Fruit fly (Drosophila melanogaster) whole organism, embryonic: ENCODE measurements around the gene melt.

Source experiments
- Antp ChIP-seq: fragments of 200-800 bp; sonication (Bioruptor generic); optimal IDR thresholded peaks from 3 replicates; lab custom pipeline; 2016; ENCODE audit warnings: missing biosample characterization, missing genetic modification characterization
- Atf3 ChIP-seq: fragments of 200-800 bp; sonication (Bioruptor generic); optimal IDR thresholded peaks from 3 replicates; lab custom pipeline; 2016; ENCODE audit warnings: missing biosample characterization, missing genetic modification characterization
- B-H2 ChIP-seq: fragments of 200-800 bp; sonication (Bioruptor generic); optimal IDR thresholded peaks from 2 replicates; lab custom pipeline; 2018; ENCODE audit warnings: missing biosample characterization, mild to moderate bottlenecking, missing genetic modification characterization
- BEAF-32 ChIP-seq: fragments of 200-800 bp; sonication (Bioruptor generic); optimal IDR thresholded peaks from 3 replicates; lab custom pipeline; 2017; ENCODE audit warnings: missing biosample characterization, missing genetic modification characterization, mild to moderate bottlenecking, moderate library complexity, missing genetic modification reagents
- CG10147 ChIP-seq: fragments of 200-800 bp; sonication (Bioruptor generic); optimal IDR thresholded peaks from 2 replicates; lab custom pipeline; 2019; ENCODE audit warnings: missing biosample characterization, mild to moderate bottlenecking, missing genetic modification characterization, moderate library complexity
- CG12104 ChIP-seq: fragments of 200-800 bp; sonication (Bioruptor generic); optimal IDR thresholded peaks from 3 replicates; lab custom pipeline; 2016; ENCODE audit warnings: missing biosample characterization, missing genetic modification characterization
- CG15269 ChIP-seq: fragments of 200-800 bp; sonication (Bioruptor generic); optimal IDR thresholded peaks from 2 replicates; lab custom pipeline; 2018; ENCODE audit warnings: missing biosample characterization, mild to moderate bottlenecking, missing genetic modification characterization, moderate library complexity
- CG17568 ChIP-seq: fragments of 200-800 bp; sonication (Bioruptor generic); optimal IDR thresholded peaks from 2 replicates; lab custom pipeline; 2018; ENCODE audit warnings: missing biosample characterization, mild to moderate bottlenecking, missing genetic modification characterization, moderate library complexity
- CG31224 ChIP-seq: fragments of 200-800 bp; sonication (Bioruptor generic); IDR thresholded peaks from 2 replicates; pipeline ENCODE4 v1.3.6; 2022; ENCODE audit warnings: missing biosample characterization, missing genetic modification characterization
- CG3838 ChIP-seq: fragments of 200-800 bp; sonication (Bioruptor generic); optimal IDR thresholded peaks from 3 replicates; lab custom pipeline; 2016; ENCODE audit warnings: missing biosample characterization, missing genetic modification characterization
- CG3995 ChIP-seq: fragments of 200-800 bp; sonication (Bioruptor generic); optimal IDR thresholded peaks from 3 replicates; lab custom pipeline; 2016; ENCODE audit warnings: missing biosample characterization, missing genetic modification characterization
- CG42726 ChIP-seq: fragments of 200-800 bp; sonication (Bioruptor generic); IDR thresholded peaks from 2 replicates; pipeline ENCODE4 v1.3.6; 2022; ENCODE audit warnings: missing biosample characterization, missing genetic modification characterization; ENCODE audit not compliant: partially characterized antibody
- CG6791 ChIP-seq: fragments of 200-800 bp; sonication (Bioruptor generic); IDR thresholded peaks from 3 replicates; pipeline ENCODE4 v1.3.6; 2022; ENCODE audit warnings: missing biosample characterization, missing genetic modification characterization; ENCODE audit not compliant: partially characterized antibody
- CG7786 ChIP-seq: fragments of 200-800 bp; sonication (Bioruptor generic); optimal IDR thresholded peaks from 2 replicates; lab custom pipeline; 2016; ENCODE audit warnings: missing biosample characterization, missing genetic modification characterization
- CG7839 ChIP-seq: fragments of 200-800 bp; sonication (Bioruptor generic); optimal IDR thresholded peaks from 3 replicates; lab custom pipeline; 2018; ENCODE audit warnings: missing biosample characterization, mild to moderate bottlenecking, missing genetic modification characterization, moderate library complexity
- CG8478 ChIP-seq: fragments of >200 bp; optimal IDR thresholded peaks from 2 replicates; lab custom pipeline; 2018
- CG8944 ChIP-seq: fragments of 200-800 bp; sonication (Bioruptor generic); optimal IDR thresholded peaks from 3 replicates; lab custom pipeline; 2016; ENCODE audit warnings: missing biosample characterization, missing genetic modification characterization
- CHES-1-like ChIP-seq: fragments of 200-800 bp; sonication (Bioruptor generic); optimal IDR thresholded peaks from 2 replicates; lab custom pipeline; 2016; ENCODE audit warnings: missing biosample characterization, missing genetic modification characterization
- Doc2 ChIP-seq: fragments of 200-800 bp; sonication (Bioruptor generic); IDR thresholded peaks from 2 replicates; pipeline ENCODE4 v1.3.6; 2022; ENCODE audit warnings: missing biosample characterization, missing genetic modification characterization
- ERR ChIP-seq: fragments of 200-800 bp; sonication (Bioruptor generic); optimal IDR thresholded peaks from 2 replicates; lab custom pipeline; 2016; ENCODE audit warnings: missing biosample characterization, missing genetic modification characterization
- Fer3 ChIP-seq: fragments of 200-800 bp; sonication (Bioruptor generic); optimal IDR thresholded peaks from 2 replicates; lab custom pipeline; 2018; ENCODE audit warnings: missing biosample characterization, mild to moderate bottlenecking, missing genetic modification characterization, moderate library complexity
- H2.0 ChIP-seq: fragments of 200-800 bp; sonication (Bioruptor generic); IDR thresholded peaks from 2 replicates; pipeline ENCODE4 v1.3.6; 2022; ENCODE audit warnings: missing biosample characterization, missing genetic modification characterization
- Hand ChIP-seq: fragments of 200-800 bp; sonication (Bioruptor generic); optimal IDR thresholded peaks from 2 replicates; lab custom pipeline; 2017; ENCODE audit warnings: mild to moderate bottlenecking, missing biosample characterization, missing genetic modification reagents, missing genetic modification characterization
- Med ChIP-seq: fragments of 200-800 bp; sonication (Bioruptor generic); peaks from one replicate; lab custom pipeline; 2016; ENCODE audit warnings: missing biosample characterization, missing genetic modification characterization, mild to moderate bottlenecking, inconsistent platforms, moderate library complexity
- Mes4 ChIP-seq: fragments of 200-800 bp; sonication (Bioruptor generic); optimal IDR thresholded peaks from 2 replicates; lab custom pipeline; 2016; ENCODE audit warnings: missing biosample characterization, missing genetic modification characterization
- Rfx ChIP-seq: fragments of 200-800 bp; sonication (Bioruptor generic); IDR thresholded peaks from 2 replicates; pipeline ENCODE4 v1.3.6; 2022; ENCODE audit warnings: missing biosample characterization, missing genetic modification characterization
- Sry-β ChIP-seq: fragments of 200-800 bp; sonication (Bioruptor generic); optimal IDR thresholded peaks from 2 replicates; lab custom pipeline; 2018; ENCODE audit warnings: missing biosample characterization, mild to moderate bottlenecking, missing genetic modification characterization, moderate library complexity
- Trl ChIP-seq, 3 experiments: fragments of >200 bp in 2 of 3; fragments of 200-800 bp in 1 of 3; sonication (Bioruptor generic) in 1 of 3; optimal IDR thresholded peaks; 2 replicates in 1 of 3; 3 replicates in 2 of 3; lab custom pipeline; 2016 to 2017; ENCODE audit warnings: missing biosample characterization in 1 of 3, missing genetic modification characterization in 1 of 3
- Vsx1 ChIP-seq: fragments of 200-800 bp; sonication (Bioruptor generic); optimal IDR thresholded peaks from 2 replicates; lab custom pipeline; 2017; ENCODE audit warnings: missing biosample characterization, mild to moderate bottlenecking, missing genetic modification characterization, missing genetic modification reagents
- ac ChIP-seq: fragments of 200-800 bp; sonication (Bioruptor generic); optimal IDR thresholded peaks from 3 replicates; lab custom pipeline; 2017; ENCODE audit warnings: missing biosample characterization, mild to moderate bottlenecking, missing genetic modification characterization
- ap ChIP-seq: fragments of 200-800 bp; sonication (Bioruptor generic); IDR thresholded peaks from 2 replicates; pipeline ENCODE4 v1.3.6; 2022; ENCODE audit warnings: missing biosample characterization, missing genetic modification characterization
- bab2 ChIP-seq: fragments of 200-800 bp; sonication (Bioruptor generic); optimal IDR thresholded peaks from 2 replicates; lab custom pipeline; 2016; ENCODE audit warnings: missing biosample characterization, missing genetic modification characterization
- ci ChIP-seq: fragments of 200-800 bp; sonication (Bioruptor generic); IDR thresholded peaks from 3 replicates; pipeline ENCODE4 v1.3.6; 2022; ENCODE audit warnings: missing biosample characterization, missing genetic modification characterization
- dmrt99B ChIP-seq: fragments of 200-800 bp; sonication (Bioruptor generic); optimal IDR thresholded peaks from 2 replicates; lab custom pipeline; 2018; ENCODE audit warnings: missing biosample characterization, mild to moderate bottlenecking, missing genetic modification characterization, moderate library complexity
- en ChIP-seq: fragments of 200-800 bp; sonication (Bioruptor generic); optimal IDR thresholded peaks from 2 replicates; lab custom pipeline; 2016; ENCODE audit warnings: missing biosample characterization, missing genetic modification characterization
- gfzf ChIP-seq: fragments of 200-800 bp; sonication (Bioruptor generic); optimal IDR thresholded peaks from 2 replicates; lab custom pipeline; 2016; ENCODE audit warnings: missing biosample characterization, mild to moderate bottlenecking, missing genetic modification characterization, moderate library complexity
- grn ChIP-seq: fragments of 200-800 bp; sonication (Bioruptor generic); optimal IDR thresholded peaks from 3 replicates; lab custom pipeline; 2017; ENCODE audit warnings: missing biosample characterization, missing genetic modification characterization
- insv ChIP-seq, 2 experiments: fragments of 200-800 bp; sonication (Bioruptor generic); optimal IDR thresholded peaks; 3 replicates each; lab custom pipeline; 2016 to 2018; ENCODE audit warnings: missing biosample characterization in 2 of 2, missing genetic modification characterization in 2 of 2
- lab ChIP-seq: fragments of 200-800 bp; sonication (Bioruptor generic); optimal IDR thresholded peaks from 3 replicates; lab custom pipeline; 2017; ENCODE audit warnings: missing biosample characterization, missing genetic modification characterization, mild to moderate bottlenecking, moderate library complexity, missing genetic modification reagents
- lbe ChIP-seq: fragments of 200-800 bp; sonication (Bioruptor generic); optimal IDR thresholded peaks from 2 replicates; lab custom pipeline; 2016; ENCODE audit warnings: missing biosample characterization, mild to moderate bottlenecking, missing genetic modification characterization
- nerfin-1 ChIP-seq: fragments of 200-800 bp; sonication (Bioruptor generic); optimal IDR thresholded peaks from 3 replicates; lab custom pipeline; 2019; ENCODE audit warnings: missing biosample characterization, mild to moderate bottlenecking, missing genetic modification characterization, moderate library complexity
- nerfin-2 ChIP-seq: fragments of 200-800 bp; sonication (Bioruptor generic); IDR thresholded peaks from 2 replicates; pipeline ENCODE4 v1.3.6; 2022; ENCODE audit warnings: missing biosample characterization, missing genetic modification characterization; ENCODE audit not compliant: partially characterized antibody
- pan ChIP-seq, 4 experiments: fragments of >200 bp in 3 of 4; fragments of 200-800 bp in 1 of 4; sonication (Bioruptor generic) in 1 of 4; optimal IDR thresholded peaks in 3 of 4; IDR thresholded peaks in 1 of 4; 2 replicates each; pipeline versions ENCODE4 v1.3.6 to Lab custom; 2017 to 2022; ENCODE audit warnings: missing biosample characterization in 2 of 4, missing genetic modification characterization in 2 of 4, mixed read lengths in 1 of 4
- peb ChIP-seq: fragments of 200-800 bp; sonication (Bioruptor generic); IDR thresholded peaks from 2 replicates; pipeline ENCODE4 v1.3.6; 2022; ENCODE audit warnings: missing biosample characterization, missing genetic modification characterization
- ro ChIP-seq: fragments of 200-800 bp; sonication (Bioruptor generic); IDR thresholded peaks from 2 replicates; pipeline ENCODE4 v1.3.6; 2022; ENCODE audit warnings: missing biosample characterization, missing genetic modification characterization
- stwl ChIP-seq: fragments of 200-800 bp; sonication (Bioruptor generic); optimal IDR thresholded peaks from 3 replicates; lab custom pipeline; 2018; ENCODE audit warnings: missing biosample characterization, mild to moderate bottlenecking, missing genetic modification characterization, moderate library complexity
- sug ChIP-seq: fragments of 200-800 bp; optimal IDR thresholded peaks from 2 replicates; lab custom pipeline; 2019; ENCODE audit warnings: missing biosample characterization, mild to moderate bottlenecking, missing genetic modification characterization, moderate library complexity
- unpg ChIP-seq: fragments of 200-800 bp; sonication (Bioruptor generic); optimal IDR thresholded peaks from 3 replicates; lab custom pipeline; 2018; ENCODE audit warnings: missing biosample characterization, mild to moderate bottlenecking, missing genetic modification characterization, moderate library complexity
- zen2 ChIP-seq: fragments of 200-800 bp; sonication (Bioruptor generic); IDR thresholded peaks from 3 replicates; pipeline ENCODE4 v1.3.6; 2022; ENCODE audit warnings: missing biosample characterization, missing genetic modification characterization; ENCODE audit not compliant: partially characterized antibody
- zf30C ChIP-seq: fragments of 200-800 bp; sonication (Bioruptor generic); optimal IDR thresholded peaks from 3 replicates; lab custom pipeline; 2018; ENCODE audit warnings: missing biosample characterization, mild to moderate bottlenecking, missing genetic modification characterization

The melt gene

DNA sequence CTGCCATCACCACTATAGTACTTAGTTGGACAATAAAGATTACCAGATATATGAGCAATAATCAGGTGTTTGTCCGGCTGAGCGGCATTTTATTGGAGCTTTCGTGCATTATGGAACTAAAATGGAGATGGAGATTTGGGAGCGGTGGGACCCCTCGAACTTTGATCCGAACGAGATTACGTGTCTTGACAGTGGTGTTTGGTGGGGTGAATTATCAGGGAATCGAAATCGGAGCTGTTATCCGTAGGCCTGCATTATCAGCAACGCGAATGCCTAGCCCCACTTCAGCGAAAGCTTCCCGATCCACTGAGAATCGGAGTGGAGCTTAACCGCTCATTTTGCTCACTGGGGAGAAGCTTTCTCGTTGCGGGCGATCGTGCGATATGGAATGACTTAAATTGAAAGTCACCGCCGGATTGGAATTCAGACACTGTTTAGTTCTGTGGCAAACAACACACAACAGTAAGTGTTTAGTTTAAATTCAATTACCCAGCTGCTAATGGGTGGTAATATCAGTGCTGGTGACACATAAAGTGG, 2.8 kb upstream of the melt start, which contains the start of gene Acbp2 (continued):
- TF ChIP-seq Hand (GFP tag; lab: Kevin White, UChicago): no peak
- TF ChIP-seq pan (optimal IDR thresholded peaks at IDR 0.05; lab: Kevin White, UChicago): no peak
- TF ChIP-seq pan (GFP tag; optimal IDR thresholded peaks at IDR 0.05 in 1 of 2, IDR thresholded peaks at IDR 0.05 in 1 of 2): no peak
- no peak for TF ChIP-seq dmrt99B (tag; lab: Kevin White, UChicago)
- TF ChIP-seq CG3838 (GFP tag; lab: Kevin White, UChicago): no peak
- TF ChIP-seq Mes4 (GFP tag; lab: Kevin White, UChicago): no peak
- TF ChIP-seq grn (GFP tag; lab: Kevin White, UChicago): peak; percentile 98
- TF ChIP-seq nerfin-2 (GFP tag; lab: Robert Waterston, UW): no peak
- no peak for TF ChIP-seq Fer3 (tag; lab: Kevin White, UChicago)
- peak; percentile 25 for TF ChIP-seq lab (GFP tag; lab: Kevin White, UChicago)
- no peak for TF ChIP-seq CG17568 (GFP tag; lab: Kevin White, UChicago)
- no peak for TF ChIP-seq ERR (GFP tag; lab: Kevin White, UChicago)
- no peak for TF ChIP-seq CG15269
- no peak for TF ChIP-seq CG3995 (GFP tag; lab: Kevin White, UChicago)
- TF ChIP-seq CG7839: no peak
- TF ChIP-seq en (GFP tag; lab: Kevin White, UChicago): no peak
- no peak for TF ChIP-seq Rfx (GFP tag; lab: Robert Waterston, UW)
- no peak for TF ChIP-seq CG42726 (GFP tag; lab: Robert Waterston, UW)
- peak in 1 of 2 experiments; percentile 31 for TF ChIP-seq Trl (optimal IDR thresholded peaks at IDR 0.05; lab: Kevin White, UChicago)
- no peak for TF ChIP-seq Trl (GFP tag; optimal IDR thresholded peaks at IDR 0.05; lab: Kevin White, UChicago)
- no peak for TF ChIP-seq ap (GFP tag; lab: Robert Waterston, UW)
- peak; percentile 44; the same call in 1 of the 3 replicates for TF ChIP-seq ci (GFP tag; lab: Robert Waterston, UW)
- no peak for TF ChIP-seq Sry-β (GFP tag; lab: Kevin White, UChicago)
- no peak for TF ChIP-seq nerfin-1
- TF ChIP-seq Doc2: no peak
- TF ChIP-seq CG6791 (GFP tag; lab: Robert Waterston, UW): no peak
- no peak for TF ChIP-seq ac (GFP tag; lab: Kevin White, UChicago)
- TF ChIP-seq unpg: no peak
- no peak for TF ChIP-seq lbe (GFP tag; lab: Kevin White, UChicago)
- peak; percentile 55 for TF ChIP-seq Med (GFP tag; lab: Kevin White, UChicago)
- TF ChIP-seq insv (GFP tag; optimal IDR thresholded peaks at IDR 0.05; lab: Kevin White, UChicago): no peak
- TF ChIP-seq bab2 (GFP tag; lab: Kevin White, UChicago): no peak
- no peak for TF ChIP-seq stwl (tag; lab: Kevin White, UChicago)
- TF ChIP-seq ro (GFP tag; lab: Robert Waterston, UW): no peak

DNA sequence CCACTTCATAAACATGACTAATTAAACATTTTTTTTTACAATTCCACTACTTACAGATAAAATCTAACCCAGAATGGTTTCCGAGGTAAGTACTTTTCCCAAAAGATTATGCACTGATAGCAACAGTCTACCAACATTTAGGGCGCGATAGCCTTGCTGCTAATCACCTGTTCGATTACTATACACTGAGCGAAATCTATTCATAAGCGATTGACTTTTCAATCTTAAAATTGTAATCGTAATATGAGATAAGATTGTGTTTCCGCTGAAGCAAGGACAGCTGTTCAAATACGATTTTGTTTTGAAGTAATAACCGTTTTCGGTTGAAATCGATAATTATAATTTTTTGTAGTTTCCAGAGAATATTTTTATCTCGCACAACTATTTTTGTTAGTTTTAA, 1.7 kb upstream of the melt start:
- TF ChIP-seq peb (GFP tag; lab: Robert Waterston, UW) (no peak), H2.0 (GFP tag; lab: Robert Waterston, UW) (no peak), BEAF-32 (GFP tag; lab: Kevin White, UChicago) (no peak), CG10147 (no peak), CHES-1-like (GFP tag; lab: Kevin White, UChicago) (no peak), CG8478 (lab: Kevin White, UChicago) (no peak), CG31224 (GFP tag; lab: Robert Waterston, UW) (no peak), zen2 (GFP tag; lab: Robert Waterston, UW) (no peak), CG12104 (GFP tag; lab: Kevin White, UChicago) (no peak), CG7786 (GFP tag; lab: Kevin White, UChicago) (no peak), B-H2 (GFP tag; lab: Kevin White, UChicago) (no peak), Vsx1 (peak; percentile 24), Antp (GFP tag; lab: Kevin White, UChicago) (no peak), gfzf (GFP tag; lab: Kevin White, UChicago) (no peak), Atf3 (GFP tag; lab: Kevin White, UChicago) (no peak), sug (tag; lab: Kevin White, UChicago) (peak; percentile 57), CG8944 (no peak), zf30C (GFP tag; lab: Kevin White, UChicago) (peak; percentile 73)
